Worm (Caenorhabditis elegans): ENCODE results near the gene pde-3.
"Not testable (repeated sequence)": the region's sequence is repeated elsewhere in the genome, so short reads cannot be mapped to it uniquely, and the experiment has no call there.

The pde-3 gene

ce11 chrII:14969320-14969950 lies 49.9 kb downstream of the pde-3 start, which contains the start of the genes pole-4, nsun-5 and metl-2 (continued):
- TF ChIP-seq nhr-11 (tag; optimal IDR thresholded peaks at IDR 0.05), result no peak
- no peak for TF ChIP-seq egl-27 (tag; optimal IDR thresholded peaks at IDR 0.05)
- no peak for TF ChIP-seq ztf-4 (tag; optimal IDR thresholded peaks at IDR 0.05)
- peak; percentile 72 for TF ChIP-seq snpc-4 (tag; optimal IDR thresholded peaks at IDR 0.05)
- no peak for TF ChIP-seq grh-1 (GFP tag; IDR thresholded peaks at IDR 0.05)
- TF ChIP-seq nhr-71 (tag; optimal IDR thresholded peaks at IDR 0.05), result no peak
- peak; percentile 49 to 54 (median 51) for TF ChIP-seq ceh-82 (tag; optimal IDR thresholded peaks at IDR 0.05)
- TF ChIP-seq lir-3 (tag; optimal IDR thresholded peaks at IDR 0.05; ENCODE audit: poor library complexity), result no peak
- peak; percentile 70 for TF ChIP-seq lin-15B (tag; optimal IDR thresholded peaks at IDR 0.05)
- TF ChIP-seq nhr-85 (tag), result no peak
- TF ChIP-seq aly-2 (tag; optimal IDR thresholded peaks at IDR 0.05), result no peak
- no peak for TF ChIP-seq ceh-8 (GFP tag; optimal IDR thresholded peaks at IDR 0.05)
- TF ChIP-seq C04F5.9 (tag; optimal IDR thresholded peaks at IDR 0.05), result no peak
- TF ChIP-seq efl-1 (optimal IDR thresholded peaks at IDR 0.05), result peak; percentile 59 to 81
- TF ChIP-seq efl-1 (GFP tag; optimal IDR thresholded peaks at IDR 0.05 in 1 of 2), result peak; percentile 87 to 98
- no peak for TF ChIP-seq nhr-90 (tag; optimal IDR thresholded peaks at IDR 0.05; ENCODE audit: poor library complexity)
- no peak for TF ChIP-seq fkh-4 (tag; optimal IDR thresholded peaks at IDR 0.05; ENCODE audit: borderline replicate concordance)
- peak; percentile 57 for TF ChIP-seq C16A3.4 (tag; optimal IDR thresholded peaks at IDR 0.05)
- TF ChIP-seq ceh-63 (GFP tag; optimal IDR thresholded peaks at IDR 0.05), result no peak
- TF ChIP-seq lin-13 (GFP tag; optimal IDR thresholded peaks at IDR 0.05), result peak; percentile 10
- TF ChIP-seq hlh-17 (GFP tag; optimal IDR thresholded peaks at IDR 0.05; ENCODE audit: borderline replicate concordance), result no peak
- TF ChIP-seq rnt-1 (tag; optimal IDR thresholded peaks at IDR 0.05), result no peak
- TF ChIP-seq zag-1 (tag; optimal IDR thresholded peaks at IDR 0.05), result no peak
- TF ChIP-seq tbx-2 (tag; optimal IDR thresholded peaks at IDR 0.05), result peak; percentile 59
- TF ChIP-seq nhr-47 (tag; optimal IDR thresholded peaks at IDR 0.05), result no peak
- peak; percentile 63 for TF ChIP-seq isw-1 (GFP tag; IDR thresholded peaks at IDR 0.05)
- TF ChIP-seq nhr-19 (GFP tag; conservative IDR thresholded peaks at IDR 0.05), result peak; percentile 33; the same call in 1 of the 2 replicates
- TF ChIP-seq sptf-1 (tag; optimal IDR thresholded peaks at IDR 0.05), result no peak
- TF ChIP-seq nhr-84 (tag; optimal IDR thresholded peaks at IDR 0.05), result no peak
- no peak for TF ChIP-seq nhr-12 (tag; optimal IDR thresholded peaks at IDR 0.05)
- TF ChIP-seq lsy-2 (tag; optimal IDR thresholded peaks at IDR 0.05), result peak; percentile 67 to 85
- no peak for TF ChIP-seq ztf-11 (tag; optimal IDR thresholded peaks at IDR 0.05)

ce11 chrII:14983909-14984308 lies 64.4 kb downstream of the pde-3 start, which contains the start of gene Y53F4B.5:
Gene Y53F4B.5 (minus strand): TSS chrII:14984009.
- TF ChIP-seq xbp-1 (tag; optimal IDR thresholded peaks at IDR 0.05) (no peak), mdl-1 (tag; optimal IDR thresholded peaks at IDR 0.05) (no peak), dsc-1 (tag; optimal IDR thresholded peaks at IDR 0.05) (no peak), pqm-1 (tag; optimal IDR thresholded peaks at IDR 0.05) (no peak), sox-4 (tag; optimal IDR thresholded peaks at IDR 0.05) (no peak), egl-13 (tag; optimal IDR thresholded peaks at IDR 0.05) (no peak), dpl-1 (GFP tag; optimal IDR thresholded peaks at IDR 0.05) (no peak), nhr-85 (tag) (no peak), aly-2 (tag; optimal IDR thresholded peaks at IDR 0.05) (no peak), ztf-4 (tag; optimal IDR thresholded peaks at IDR 0.05) (no peak)

DNA sequence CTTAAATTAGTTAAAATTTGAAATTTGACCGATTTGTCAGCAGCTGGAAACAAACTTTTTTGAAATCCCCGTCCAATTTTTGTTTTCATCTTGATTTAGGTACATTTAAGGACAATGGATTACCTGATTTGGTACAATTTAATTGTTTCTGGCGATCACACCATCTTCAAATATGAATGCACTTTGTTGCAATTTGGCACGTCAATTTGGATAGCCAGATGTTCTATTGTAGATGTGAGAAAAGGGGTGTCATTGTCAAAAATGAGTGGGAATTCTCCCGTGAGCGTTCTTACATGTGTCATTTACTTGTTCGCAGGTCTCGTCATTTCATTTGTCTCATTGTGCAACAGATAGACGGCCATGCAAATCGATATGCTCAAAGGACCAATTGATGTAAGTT lies 68.7 kb downstream of the pde-3 start, which contains the start of gene Y53F4B.43:
TSS of gene Y53F4B.43 (plus strand) at position 301 of the 400 bp plus-strand sequence.
- not testable (repeated sequence) for TF ChIP-seq ces-1 (GFP tag; optimal IDR thresholded peaks at IDR 0.05); swsn-7 (tag; optimal IDR thresholded peaks at IDR 0.05); nhr-76 (tag; optimal IDR thresholded peaks at IDR 0.05)

Data from whole organism, L1 larva.